Fruit fly (Drosophila melanogaster): ENCODE data around the gene CG11693.

CG11693 gene

dm6 chr3R:8354969-8355368, 44.4 kb upstream of the CG11693 start (continued):
- TF ChIP-seq sim (GFP tag; IDR thresholded peaks at IDR 0.05) (no peak), CG11560 (tag; IDR thresholded peaks at IDR 0.05) (no peak), CG12155 (GFP tag; optimal IDR thresholded peaks at IDR 0.05) (no peak), CG14050 (GFP tag; IDR thresholded peaks at IDR 0.05) (peak; percentile 61; the same call in 1 of the 3 replicates), Usf (GFP tag; optimal IDR thresholded peaks at IDR 0.05) (no peak), CG17829 (tag; optimal IDR thresholded peaks at IDR 0.05) (peak; percentile 2), tap (tag; optimal IDR thresholded peaks at IDR 0.05) (peak; percentile 51), hth (optimal IDR thresholded peaks at IDR 0.05) (no peak), CG4328 (GFP tag; optimal IDR thresholded peaks at IDR 0.05) (no peak), gfzf (GFP tag; optimal IDR thresholded peaks at IDR 0.05) (no peak), CG15514 (GFP tag; optimal IDR thresholded peaks at IDR 0.05) (no peak), CG7987 (GFP tag; optimal IDR thresholded peaks at IDR 0.05) (no peak), gro (GFP tag; optimal IDR thresholded peaks at IDR 0.05) (no peak), ATbp (GFP tag; optimal IDR thresholded peaks at IDR 0.05) (peak; percentile 5), Myb (GFP tag; optimal IDR thresholded peaks at IDR 0.05) (no peak), H2.0 (GFP tag; IDR thresholded peaks at IDR 0.05) (0 out of 2 replicates have a peak, but pooled peaks have one; percentile 12), CG13287 (GFP tag; IDR thresholded peaks at IDR 0.05; ENCODE audit: partially characterized antibody) (no peak), fru (optimal IDR thresholded peaks at IDR 0.05) (no peak), CG15601 (tag; optimal IDR thresholded peaks at IDR 0.05) (no peak), CG4820 (GFP tag; optimal IDR thresholded peaks at IDR 0.05) (no peak), phol (tag; optimal IDR thresholded peaks at IDR 0.05) (peak; percentile 38), CG3163 (GFP tag; optimal IDR thresholded peaks at IDR 0.05) (no peak), Adf1 (GFP tag; IDR thresholded peaks at IDR 0.05) (no peak), Mes4 (GFP tag; optimal IDR thresholded peaks at IDR 0.05) (no peak), yki (optimal IDR thresholded peaks at IDR 0.05) (no peak), ab (GFP tag; optimal IDR thresholded peaks at IDR 0.05) (no peak), CG10462 (GFP tag; optimal IDR thresholded peaks at IDR 0.05) (no peak), Xbp1 (GFP tag; optimal IDR thresholded peaks at IDR 0.05) (peak; percentile 4), slbo (GFP tag; IDR thresholded peaks at IDR 0.05) (0 out of 2 replicates have a peak, but pooled peaks have one; percentile 7), CG7786 (GFP tag; optimal IDR thresholded peaks at IDR 0.05) (no peak), gem (tag; optimal IDR thresholded peaks at IDR 0.05) (peak; percentile 60), CG6175 (GFP tag; IDR thresholded peaks at IDR 0.05) (no peak), CG14965 (GFP tag; optimal IDR thresholded peaks at IDR 0.05; ENCODE audit: borderline replicate concordance) (no peak), zfh1 (GFP tag; IDR thresholded peaks at IDR 0.05) (peak; percentile 31; the same call in 2 of the 3 replicates), Meics (GFP tag; optimal IDR thresholded peaks at IDR 0.05) (no peak), CG34224 (GFP tag; IDR thresholded peaks at IDR 0.05; ENCODE audit: partially characterized antibody) (no peak), tup (GFP tag; optimal IDR thresholded peaks at IDR 0.05) (no peak), gsb-n (tag; optimal IDR thresholded peaks at IDR 0.05) (no peak), inv (GFP tag; IDR thresholded peaks at IDR 0.05; ENCODE audit: partially characterized antibody) (no peak), oc (tag; optimal IDR thresholded peaks at IDR 0.05) (no peak), CG9817 (tag; optimal IDR thresholded peaks at IDR 0.05) (no peak), Abd-B (GFP tag; optimal IDR thresholded peaks at IDR 0.05) (peak; percentile 27), CG16813 (GFP tag; IDR thresholded peaks at IDR 0.05; ENCODE audit: partially characterized antibody) (no peak), CG4360 (GFP tag; IDR thresholded peaks at IDR 0.05) (no peak), NFAT (GFP tag; IDR thresholded peaks at IDR 0.05) (no peak), CG6683 (GFP tag; optimal IDR thresholded peaks at IDR 0.05) (no peak), CG13424 (tag; optimal IDR thresholded peaks at IDR 0.05) (peak; percentile 62), wor (GFP tag; IDR thresholded peaks at IDR 0.05) (peak; percentile 10; the same call in 1 of the 2 replicates), danr (GFP tag; IDR thresholded peaks at IDR 0.05) (no peak), CG11247 (GFP tag; IDR thresholded peaks at IDR 0.05) (no peak), ken (GFP tag; IDR thresholded peaks at IDR 0.05) (0 out of 3 replicates have a peak, but pooled peaks have one; percentile 20), klu (GFP tag; IDR thresholded peaks at IDR 0.05) (no peak)

Data from whole organism, embryonic.